Fruit fly (Drosophila melanogaster): ENCODE measurements around the gene CG31174.

DNA sequence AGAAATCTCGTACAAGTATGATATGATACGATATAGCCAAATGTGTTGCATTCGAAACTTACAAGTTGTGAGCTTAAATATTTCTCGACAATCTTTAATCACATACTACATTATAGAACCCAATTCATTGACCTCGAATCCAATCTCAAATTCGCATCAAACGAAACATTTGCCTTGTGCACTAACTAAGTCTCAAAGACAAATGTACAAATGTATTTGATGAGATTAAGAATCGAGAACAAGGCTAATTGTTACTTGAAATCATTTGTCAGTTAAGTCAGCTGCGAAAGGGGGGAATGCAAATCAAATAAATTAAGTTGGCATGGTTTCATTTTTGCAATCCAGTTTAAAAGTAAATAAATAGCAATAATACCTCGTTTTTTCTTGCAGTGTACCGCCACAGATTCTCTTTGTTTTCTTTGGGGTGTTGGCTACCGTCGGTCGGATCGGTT is 30.8 kb downstream of the CG31174 start:
- TF ChIP-seq CG31627 (GFP tag; optimal IDR thresholded peaks at IDR 0.05) (peak; percentile 91), CG16779 (tag; optimal IDR thresholded peaks at IDR 0.05) (peak; percentile 87), CG1621 (tag; optimal IDR thresholded peaks at IDR 0.05) (peak; percentile 78), svp (GFP tag) (peak; percentile 96)

All from whole organism, prepupa.